Worm (Caenorhabditis elegans) whole organism, young adult: ENCODE measurements around the gene ceh-88.

Source experiments
- C06A6.2 ChIP-seq: fragments of 200-800 bp; sonication (Bioruptor generic); conservative IDR thresholded peaks from 2 replicates; pipeline ENCODE4 v1.3.6; 2022; ENCODE audit warnings: missing genetic modification characterization, missing compliant biosample characterization
- F49E8.2 ChIP-seq: sonication (generic microtip); optimal IDR thresholded peaks from 3 replicates; lab custom pipeline; 2017; ENCODE audit warnings: missing genetic modification characterization, mild to moderate bottlenecking, missing compliant biosample characterization, antibody characterized with exemption, moderate library complexity; ENCODE audit not compliant: insufficient read depth
- F57A8.1 ChIP-seq: fragments of 200-800 bp; sonication (Bioruptor generic); optimal IDR thresholded peaks from 2 replicates; lab custom pipeline; 2018; ENCODE audit warnings: mild to moderate bottlenecking, missing genetic modification characterization, moderate library complexity, missing compliant biosample characterization
- athp-1 ChIP-seq: sonication (generic microtip); optimal IDR thresholded peaks from 2 replicates; lab custom pipeline; 2017; ENCODE audit warnings: mild to moderate bottlenecking, missing genetic modification characterization, missing compliant biosample characterization
- attf-3 ChIP-seq: fragments of 200-800 bp; sonication (Bioruptor generic); conservative IDR thresholded peaks from 2 replicates; pipeline ENCODE4 v1.3.6; 2022; ENCODE audit warnings: missing genetic modification reagents, missing genetic modification characterization, missing compliant biosample characterization
- ccch-3 ChIP-seq: fragments of 200-800 bp; sonication (Bioruptor generic); optimal IDR thresholded peaks from 2 replicates; lab custom pipeline; 2018; ENCODE audit warnings: mild to moderate bottlenecking, missing genetic modification characterization, missing compliant biosample characterization
- ceh-40 ChIP-seq: fragments of 200-800 bp; sonication (Bioruptor generic); IDR thresholded peaks from 2 replicates; pipeline ENCODE4 v1.3.6; 2022; ENCODE audit warnings: missing genetic modification characterization, missing compliant biosample characterization
- egl-18 ChIP-seq: fragments of 200-800 bp; sonication (Bioruptor generic); IDR thresholded peaks from 2 replicates; pipeline ENCODE4 v1.3.6; 2022; ENCODE audit warnings: missing genetic modification reagents, missing genetic modification characterization, missing compliant biosample characterization
- fkh-3 ChIP-seq: sonication (generic microtip); optimal IDR thresholded peaks from 2 replicates; lab custom pipeline; 2016; ENCODE audit warnings: mild to moderate bottlenecking, missing genetic modification characterization, missing compliant biosample characterization
- gei-17 ChIP-seq: fragments of 200-800 bp; sonication (Bioruptor generic); optimal IDR thresholded peaks from 2 replicates; lab custom pipeline; 2018; ENCODE audit warnings: mild to moderate bottlenecking, missing genetic modification characterization, missing compliant biosample characterization
- hmg-1.2 ChIP-seq: fragments of 200-800 bp; sonication (Bioruptor generic); IDR thresholded peaks from 2 replicates; pipeline ENCODE4 v1.3.6; 2022; ENCODE audit warnings: missing genetic modification reagents, missing genetic modification characterization, missing compliant biosample characterization
- hsf-1 ChIP-seq: fragments of 200-800 bp; sonication (Bioruptor generic); IDR thresholded peaks from 2 replicates; pipeline ENCODE4 v1.3.6; 2022; ENCODE audit warnings: missing genetic modification reagents, missing genetic modification characterization, missing compliant biosample characterization
- let-526 ChIP-seq: fragments of 200-800 bp; sonication (Bioruptor generic); IDR thresholded peaks from 2 replicates; pipeline ENCODE4 v1.3.6; 2022; ENCODE audit warnings: missing genetic modification reagents, missing genetic modification characterization, missing compliant biosample characterization
- let-607 ChIP-seq, 2 experiments: fragments of 200-800 bp in 1 of 2; sonication (Bioruptor generic) in 1 of 2; sonication (generic microtip) in 1 of 2; optimal IDR thresholded peaks; 2 replicates each; lab custom pipeline; 2016 to 2018; ENCODE audit warnings: mild to moderate bottlenecking in 2 of 2, missing compliant biosample characterization in 2 of 2, missing genetic modification characterization in 2 of 2, moderate library complexity in 2 of 2, missing genotype in 1 of 2
- lin-35 ChIP-seq, 3 experiments: fragments of 150-350 bp in 2 of 3; sonication (generic microtip) in 1 of 3; optimal IDR thresholded peaks; 2 replicates each; lab custom pipeline; 2014 to 2018; ENCODE audit warnings: missing biosample characterization in 3 of 3, missing genetic modification characterization in 3 of 3, missing genetic modification reagents in 3 of 3
- lin-54 ChIP-seq: fragments of 200-800 bp; sonication (Bioruptor generic); optimal IDR thresholded peaks from 2 replicates; lab custom pipeline; 2018; ENCODE audit warnings: mild to moderate bottlenecking, missing genetic modification characterization, missing compliant biosample characterization
- lir-1 ChIP-seq: fragments of 200-800 bp; sonication (Bioruptor generic); conservative IDR thresholded peaks from 2 replicates; pipeline ENCODE4 v1.3.6; 2022; ENCODE audit warnings: missing genetic modification reagents, missing genetic modification characterization, missing compliant biosample characterization
- madf-10 ChIP-seq: sonication (generic microtip); optimal IDR thresholded peaks from 2 replicates; lab custom pipeline; 2016; ENCODE audit warnings: mild to moderate bottlenecking, missing genetic modification characterization, missing compliant biosample characterization
- madf-3 ChIP-seq: fragments of 200-800 bp; sonication (Bioruptor generic); IDR thresholded peaks from 2 replicates; pipeline ENCODE4 v1.3.6; 2022; ENCODE audit warnings: missing genetic modification reagents, missing genetic modification characterization, missing compliant biosample characterization
- mel-28 ChIP-seq: sonication (generic microtip); optimal IDR thresholded peaks from 2 replicates; lab custom pipeline; 2016; ENCODE audit warnings: borderline replicate concordance, mild to moderate bottlenecking, missing genetic modification characterization, missing compliant biosample characterization
- mxl-1 ChIP-seq: sonication (generic microtip); optimal IDR thresholded peaks from 2 replicates; lab custom pipeline; 2016; ENCODE audit warnings: missing genetic modification characterization, missing compliant biosample characterization
- nhr-179 ChIP-seq: sonication (generic microtip); optimal IDR thresholded peaks from 2 replicates; lab custom pipeline; 2016; ENCODE audit warnings: mild to moderate bottlenecking, missing genetic modification characterization, missing compliant biosample characterization
- nhr-80 ChIP-seq: sonication (generic microtip); optimal IDR thresholded peaks from 2 replicates; lab custom pipeline; 2016; ENCODE audit warnings: missing genetic modification characterization, missing compliant biosample characterization
- pbrm-1 ChIP-seq: fragments of 200-800 bp; sonication (Bioruptor generic); IDR thresholded peaks from 2 replicates; pipeline ENCODE4 v1.3.6; 2022; ENCODE audit warnings: missing genetic modification reagents, missing genetic modification characterization, missing compliant biosample characterization
- pha-4 ChIP-seq: fragments of 150-350 bp; sonication (generic microtip); optimal IDR thresholded peaks from 2 replicates; lab custom pipeline; 2014; ENCODE audit warnings: missing biosample characterization, missing genetic modification reagents, missing genetic modification characterization
- repo-1 ChIP-seq: sonication (generic microtip); optimal IDR thresholded peaks from 2 replicates; lab custom pipeline; 2017; ENCODE audit warnings: mild to moderate bottlenecking, missing genetic modification characterization, missing compliant biosample characterization
- sdz-38 ChIP-seq: sonication (generic microtip); optimal IDR thresholded peaks from 2 replicates; lab custom pipeline; 2016; ENCODE audit warnings: missing genotype, missing genetic modification characterization, missing compliant biosample characterization
- snpc-1.1 ChIP-seq: sonication (generic microtip); optimal IDR thresholded peaks from 2 replicates; lab custom pipeline; 2017; ENCODE audit warnings: missing genetic modification characterization, mild to moderate bottlenecking, missing compliant biosample characterization, antibody characterized with exemption, moderate library complexity, missing genotype, missing genetic modification reagents; ENCODE audit not compliant: insufficient read depth
- tbx-9 ChIP-seq: sonication (generic microtip); optimal IDR thresholded peaks from 2 replicates; lab custom pipeline; 2016; ENCODE audit warnings: borderline replicate concordance, missing genetic modification characterization, inconsistent platforms, missing compliant biosample characterization
- tlf-1 ChIP-seq: fragments of 200-800 bp; sonication (Bioruptor generic); optimal IDR thresholded peaks from 2 replicates; lab custom pipeline; 2018; ENCODE audit warnings: mild to moderate bottlenecking, missing genetic modification characterization, missing compliant biosample characterization
- unc-62 ChIP-seq: fragments of 150-350 bp; optimal IDR thresholded peaks from 2 replicates; lab custom pipeline; 2014; ENCODE audit warnings: missing biosample characterization, missing genetic modification reagents, missing genetic modification characterization
- zfh-2 ChIP-seq: fragments of 200-800 bp; sonication (Bioruptor generic); conservative IDR thresholded peaks from 2 replicates; pipeline ENCODE4 v1.3.6; 2022; ENCODE audit warnings: missing genetic modification reagents, missing genetic modification characterization, missing compliant biosample characterization
- ztf-28 ChIP-seq: fragments of 200-800 bp; sonication (Bioruptor generic); IDR thresholded peaks from 2 replicates; pipeline ENCODE4 v1.3.6; 2022; ENCODE audit warnings: missing genetic modification reagents, missing genetic modification characterization, missing compliant biosample characterization

The ceh-88 gene

DNA sequence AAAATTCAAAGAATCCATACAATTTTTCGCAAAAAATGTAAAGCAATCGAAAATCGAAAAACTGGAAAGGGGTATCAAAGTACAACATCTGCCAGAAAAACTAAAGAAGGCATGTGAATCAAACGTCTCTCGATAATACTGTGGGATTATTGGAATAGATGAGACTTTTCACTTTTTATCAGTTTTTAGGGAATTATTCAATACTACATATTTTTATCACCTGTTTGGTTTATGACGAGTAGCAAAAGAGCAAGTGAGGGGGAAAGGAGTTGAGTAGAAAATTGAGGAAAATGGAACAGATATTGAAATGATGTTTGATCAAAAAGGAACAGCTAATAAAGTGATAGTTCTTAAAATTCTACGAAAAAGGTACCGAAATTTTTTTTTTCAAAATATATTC lies 35.9 kb upstream of the ceh-88 start:
- TF ChIP-seq nhr-80 (tag; lab: Kevin White, UChicago) (peak; percentile 9), lin-54 (GFP tag; lab: Kevin White, UChicago) (no peak)

ce11 chrIV:17293679-17294078 lies 35.3 kb upstream of the ceh-88 start:
- TF ChIP-seq sdz-38 (tag; lab: Kevin White, UChicago), result no peak
- TF ChIP-seq mxl-1 (tag; lab: Kevin White, UChicago), result no peak
- TF ChIP-seq nhr-80 (tag; lab: Kevin White, UChicago), result no peak
- no peak for TF ChIP-seq egl-18 (GFP tag; lab: Robert Waterston, UW)
- no peak for TF ChIP-seq fkh-3 (tag; lab: Kevin White, UChicago)
- no peak for TF ChIP-seq pbrm-1 (GFP tag; lab: Robert Waterston, UW)
- no peak for TF ChIP-seq ztf-28 (GFP tag; lab: Robert Waterston, UW)
- TF ChIP-seq madf-10 (tag; lab: Kevin White, UChicago), result no peak
- no peak for TF ChIP-seq lin-35 (GFP tag; optimal IDR thresholded peaks at IDR 0.05; lab: Kevin White, UChicago)
- TF ChIP-seq ceh-40 (GFP tag; lab: Robert Waterston, UW), result no peak
- no peak for TF ChIP-seq C06A6.2 (GFP tag; lab: Robert Waterston, UW)
- TF ChIP-seq madf-3 (GFP tag; lab: Robert Waterston, UW), result no peak
- no peak for TF ChIP-seq let-526 (GFP tag; lab: Robert Waterston, UW)
- TF ChIP-seq let-607 (tag; optimal IDR thresholded peaks at IDR 0.05; lab: Kevin White, UChicago), result no peak
- TF ChIP-seq mel-28 (tag; lab: Kevin White, UChicago), result no peak
- no peak for TF ChIP-seq hsf-1 (GFP tag; lab: Robert Waterston, UW)
- no peak for TF ChIP-seq repo-1 (tag; lab: Kevin White, UChicago)
- no peak for TF ChIP-seq F57A8.1 (GFP tag; lab: Kevin White, UChicago)
- TF ChIP-seq gei-17 (GFP tag; lab: Kevin White, UChicago), result no peak

- TF ChIP-seq F49E8.2, result no peak
These were observed 34.5 kb upstream of the ceh-88 start, which contains the start of gene T28F3.5 for ce11 chrIV:17294489-17294888. Gene T28F3.5 (plus strand): TSS chrIV:17294789.

DNA sequence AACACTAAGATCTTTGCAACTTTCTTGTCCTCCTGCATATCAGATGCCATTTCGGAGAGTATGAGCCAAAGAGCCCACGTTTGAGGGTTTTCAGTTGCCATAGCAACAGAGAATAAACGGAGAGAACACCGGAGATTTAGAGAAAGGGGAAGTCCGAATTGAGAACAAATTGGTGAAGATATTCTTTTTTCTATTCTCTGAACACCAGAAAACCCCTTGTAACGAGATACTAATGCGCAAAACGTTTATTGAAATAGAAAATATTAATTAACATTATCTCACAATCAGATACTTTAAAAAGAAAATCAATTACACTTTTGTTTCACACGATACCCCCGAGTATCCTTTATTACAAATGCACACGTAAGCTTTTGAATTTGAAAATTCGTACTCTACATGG lies 27.1 kb upstream of the ceh-88 start, which contains the start of gene ifta-2:
Gene ifta-2 (minus strand): TSS at position 101 of the 400 bp plus-strand sequence.
- TF ChIP-seq snpc-1.1 (tag; lab: Kevin White, UChicago), result no peak
- TF ChIP-seq tbx-9, result no peak
- TF ChIP-seq pha-4 (tag; lab: Kevin White, UChicago), result no peak
- TF ChIP-seq ceh-40 (GFP tag; lab: Robert Waterston, UW), result no peak
- no peak for TF ChIP-seq zfh-2
- TF ChIP-seq unc-62, result no peak
- no peak for TF ChIP-seq tlf-1 (GFP tag; lab: Kevin White, UChicago)
- no peak for TF ChIP-seq nhr-179 (tag; lab: Kevin White, UChicago)
- TF ChIP-seq C06A6.2 (GFP tag; lab: Robert Waterston, UW), result no peak
- no peak for TF ChIP-seq ccch-3
- TF ChIP-seq lir-1 (GFP tag; lab: Robert Waterston, UW), result no peak
- no peak for TF ChIP-seq hmg-1.2 (GFP tag; lab: Robert Waterston, UW)
- no peak for TF ChIP-seq athp-1 (tag; lab: Kevin White, UChicago)
- TF ChIP-seq attf-3, result no peak
- no peak for TF ChIP-seq hsf-1 (GFP tag; lab: Robert Waterston, UW)
